Worm (Caenorhabditis elegans): ENCODE data around the gene T22F3.10.

ce11 chrV:3575759-3576158 lies 35.8 kb downstream of the T22F3.10 start, which contains the start of gene grl-27:
- no peak for TF ChIP-seq unc-62 (GFP tag; optimal IDR thresholded peaks at IDR 0.05)
- TF ChIP-seq mdl-1 (tag; optimal IDR thresholded peaks at IDR 0.05), result no peak
- no peak for TF ChIP-seq nhr-11 (tag; optimal IDR thresholded peaks at IDR 0.05)
- no peak for TF ChIP-seq Y55F3AM.14 (GFP tag; optimal IDR thresholded peaks at IDR 0.05)
- no peak for TF ChIP-seq R02D3.7 (tag; optimal IDR thresholded peaks at IDR 0.05)
- TF ChIP-seq nhr-21 (tag; optimal IDR thresholded peaks at IDR 0.05), result no peak
- no peak for TF ChIP-seq nhr-25 (tag; optimal IDR thresholded peaks at IDR 0.05)
- no peak for TF ChIP-seq ama-1 (optimal IDR thresholded peaks at IDR 0.05)
- TF ChIP-seq unc-39 (tag; optimal IDR thresholded peaks at IDR 0.05), result no peak
- no peak for TF ChIP-seq elt-1 (tag; optimal IDR thresholded peaks at IDR 0.05)
